Fruit fly (Drosophila melanogaster) whole organism, adult: Measurements from ENCODE around the gene CG43438.

Experiments
- CG11617 ChIP-seq: fragments of 200-800 bp; sonication (Bioruptor generic); optimal IDR thresholded peaks from 2 replicates; lab custom pipeline; 2017; ENCODE audit warnings: mild to moderate bottlenecking, missing biosample characterization, missing genetic modification reagents, missing genetic modification characterization
- CG12768 ChIP-seq: fragments of 200-800 bp; sonication (Bioruptor generic); optimal IDR thresholded peaks from 2 replicates; lab custom pipeline; 2017; ENCODE audit warnings: missing biosample characterization, missing genetic modification characterization, mild to moderate bottlenecking, moderate library complexity, missing genetic modification reagents
- CG14711 ChIP-seq: fragments of 200-800 bp; sonication (Bioruptor generic); optimal IDR thresholded peaks from 2 replicates; lab custom pipeline; 2018; ENCODE audit warnings: missing biosample characterization, mild to moderate bottlenecking, missing genetic modification characterization, moderate library complexity
- CG1620 ChIP-seq: fragments of 200-800 bp; sonication (Bioruptor generic); optimal IDR thresholded peaks from 2 replicates; lab custom pipeline; 2016; ENCODE audit warnings: missing biosample characterization, missing genetic modification characterization
- CG33017 ChIP-seq: fragments of 200-800 bp; sonication (Bioruptor generic); optimal IDR thresholded peaks from 2 replicates; lab custom pipeline; 2018; ENCODE audit warnings: missing biosample characterization, mild to moderate bottlenecking, missing genetic modification characterization, moderate library complexity
- CG5204 ChIP-seq: fragments of 200-800 bp; sonication (Bioruptor generic); optimal IDR thresholded peaks from 2 replicates; lab custom pipeline; 2016; ENCODE audit warnings: missing biosample characterization, missing genetic modification characterization
- CG7045 ChIP-seq: fragments of 200-800 bp; sonication (Bioruptor generic); optimal IDR thresholded peaks from 2 replicates; lab custom pipeline; 2017; ENCODE audit warnings: missing biosample characterization, mild to moderate bottlenecking, missing genetic modification characterization
- CG7101 ChIP-seq: fragments of 200-800 bp; sonication (Bioruptor generic); optimal IDR thresholded peaks from 2 replicates; lab custom pipeline; 2018; ENCODE audit warnings: missing biosample characterization, mild to moderate bottlenecking, missing genetic modification characterization, moderate library complexity
- Clk ChIP-seq: fragments of 200-800 bp; sonication (Bioruptor generic); optimal IDR thresholded peaks from 2 replicates; lab custom pipeline; 2017; ENCODE audit warnings: missing biosample characterization, missing genetic modification characterization
- Crg-1 ChIP-seq: fragments of 200-800 bp; sonication (Bioruptor generic); optimal IDR thresholded peaks from 2 replicates; lab custom pipeline; 2016; ENCODE audit warnings: missing biosample characterization, missing genetic modification characterization
- Hr96 ChIP-seq: fragments of 200-800 bp; sonication (Bioruptor generic); optimal IDR thresholded peaks from 2 replicates; lab custom pipeline; 2016; ENCODE audit warnings: missing biosample characterization, missing genetic modification characterization
- Mnt ChIP-seq: fragments of 200-800 bp; sonication (Bioruptor generic); optimal IDR thresholded peaks from 2 replicates; lab custom pipeline; 2016; ENCODE audit warnings: missing biosample characterization, mild to moderate bottlenecking, missing genetic modification characterization
- bab1 ChIP-seq: fragments of 200-800 bp; sonication (Bioruptor generic); optimal IDR thresholded peaks from 3 replicates; lab custom pipeline; 2019; ENCODE audit warnings: missing biosample characterization, mild to moderate bottlenecking, missing genetic modification characterization, moderate library complexity
- cic ChIP-seq: fragments of 200-800 bp; sonication (Bioruptor generic); optimal IDR thresholded peaks from 2 replicates; lab custom pipeline; 2017; ENCODE audit warnings: missing biosample characterization, mild to moderate bottlenecking, missing genetic modification characterization, moderate library complexity
- cnc ChIP-seq, 2 experiments: fragments of >200 bp; optimal IDR thresholded peaks; 2 replicates each; lab custom pipeline; 2017
- kay ChIP-seq: fragments of 200-800 bp; sonication (Bioruptor generic); peaks from one replicate; lab custom pipeline; 2016; ENCODE audit warnings: missing biosample characterization, missing genetic modification characterization, borderline replicate concordance
- ovo ChIP-seq: fragments of 200-800 bp; sonication (Bioruptor generic); optimal IDR thresholded peaks from 2 replicates; lab custom pipeline; 2016; ENCODE audit warnings: missing biosample characterization, missing genetic modification characterization
- pad ChIP-seq: fragments of 200-800 bp; sonication (Bioruptor generic); optimal IDR thresholded peaks from 3 replicates; lab custom pipeline; 2017; ENCODE audit warnings: missing biosample characterization, missing genetic modification characterization, mild to moderate bottlenecking, moderate library complexity, missing genetic modification reagents
- tj ChIP-seq: fragments of 200-800 bp; sonication (Bioruptor generic); optimal IDR thresholded peaks from 3 replicates; lab custom pipeline; 2017; ENCODE audit warnings: missing biosample characterization, mild to moderate bottlenecking, missing genetic modification characterization, moderate library complexity
- toe ChIP-seq: fragments of 200-800 bp; sonication (Bioruptor generic); optimal IDR thresholded peaks from 2 replicates; lab custom pipeline; 2016; ENCODE audit warnings: missing biosample characterization, missing genetic modification characterization

The CG43438 gene

dm6 chr2L:11535845-11536244 lies at the start of gene CG43438:
TSS of gene CG43438 (plus strand) at chr2L:11536145.
- no peak for TF ChIP-seq CG14711 (tag; lab: Kevin White, UChicago)
- no peak for TF ChIP-seq CG1620 (GFP tag; lab: Kevin White, UChicago)
- TF ChIP-seq pad: no peak
- no peak for TF ChIP-seq Crg-1 (GFP tag; lab: Kevin White, UChicago)
- TF ChIP-seq Hr96 (GFP tag; lab: Kevin White, UChicago): no peak
- TF ChIP-seq toe (GFP tag; lab: Kevin White, UChicago): no peak
- no peak for TF ChIP-seq CG12768 (GFP tag; lab: Kevin White, UChicago)
- no peak for TF ChIP-seq CG7045 (GFP tag; lab: Kevin White, UChicago)
- TF ChIP-seq cnc (optimal IDR thresholded peaks at IDR 0.05; lab: Kevin White, UChicago): no peak
- no peak for TF ChIP-seq CG33017 (tag; lab: Kevin White, UChicago)
- TF ChIP-seq Mnt (GFP tag; lab: Kevin White, UChicago): no peak
- TF ChIP-seq cic: no peak
- TF ChIP-seq Clk: no peak
- TF ChIP-seq bab1 (GFP tag; lab: Kevin White, UChicago): no peak
- no peak for TF ChIP-seq CG5204 (GFP tag; lab: Kevin White, UChicago)

DNA sequence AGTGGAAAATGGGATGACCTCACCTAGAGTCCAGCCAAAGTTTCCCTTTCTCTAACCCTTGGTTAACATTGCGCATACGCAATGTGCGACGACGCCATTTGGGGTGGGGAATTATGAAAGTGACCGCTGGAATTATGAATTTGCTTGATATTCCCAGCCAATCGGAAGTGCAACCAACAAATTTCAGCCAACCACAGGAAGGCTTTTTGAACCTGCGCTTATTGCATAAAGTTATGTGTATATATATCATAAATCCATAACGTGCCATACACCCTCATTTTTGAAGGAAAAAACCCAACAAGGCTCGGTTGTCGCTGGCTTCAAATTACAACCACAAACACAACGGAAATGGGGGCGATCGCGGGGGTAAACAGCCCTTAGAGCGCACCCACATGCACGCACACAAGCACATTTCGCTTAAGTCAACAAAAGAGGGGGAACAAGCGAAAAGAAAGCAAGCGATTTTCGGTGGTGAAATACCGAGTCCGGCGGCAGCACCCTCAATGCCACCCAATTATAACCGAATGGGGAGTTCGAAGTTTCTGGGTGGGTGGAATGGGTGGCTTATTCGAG lies 47.4 kb upstream of the CG43438 start:
- no peak for TF ChIP-seq ovo
- TF ChIP-seq Clk: no peak
- TF ChIP-seq CG7101 (tag; lab: Kevin White, UChicago): no peak
- no peak for TF ChIP-seq pad
- TF ChIP-seq Mnt (GFP tag; lab: Kevin White, UChicago): no peak
- no peak for TF ChIP-seq CG5204 (GFP tag; lab: Kevin White, UChicago)
- TF ChIP-seq CG7045 (GFP tag; lab: Kevin White, UChicago): no peak
- TF ChIP-seq tj (GFP tag; lab: Kevin White, UChicago): no peak
- TF ChIP-seq CG11617 (GFP tag; lab: Kevin White, UChicago): no peak
- no peak for TF ChIP-seq kay (GFP tag; lab: Kevin White, UChicago)

DNA sequence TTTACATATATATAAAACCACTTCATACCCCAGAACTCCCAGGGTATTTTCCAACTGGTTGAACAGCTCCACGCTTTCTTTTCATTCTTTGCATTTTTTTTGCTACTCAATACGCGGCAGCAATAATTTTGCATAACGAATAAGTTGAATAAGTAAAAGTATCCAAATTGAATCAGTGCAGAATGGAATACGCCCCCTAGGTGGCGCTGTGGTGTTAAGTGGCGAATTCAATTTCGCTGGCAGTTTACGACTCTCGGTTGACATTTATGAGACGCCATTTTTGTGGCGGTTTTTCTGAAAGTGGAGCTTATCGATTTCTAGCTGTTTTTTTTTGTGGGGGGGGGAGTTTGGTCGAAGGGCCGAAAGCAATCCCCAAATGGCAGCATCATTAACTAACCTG lies 42.0 kb upstream of the CG43438 start:
- no peak for TF ChIP-seq kay (GFP tag; lab: Kevin White, UChicago)
- no peak for TF ChIP-seq CG7101 (tag; lab: Kevin White, UChicago)
- no peak for TF ChIP-seq Hr96 (GFP tag; lab: Kevin White, UChicago)
- TF ChIP-seq tj (GFP tag; lab: Kevin White, UChicago): no peak

- TF ChIP-seq ovo (no peak), CG5204 (GFP tag; lab: Kevin White, UChicago) (peak; percentile 34), Crg-1 (GFP tag; lab: Kevin White, UChicago) (peak; percentile 63), toe (GFP tag; lab: Kevin White, UChicago) (peak; percentile 27), cic (no peak), CG7101 (tag; lab: Kevin White, UChicago) (peak; percentile 22), CG33017 (tag; lab: Kevin White, UChicago) (no peak), pad (no peak), bab1 (GFP tag; lab: Kevin White, UChicago) (peak; percentile 27), CG11617 (GFP tag; lab: Kevin White, UChicago) (no peak), Mnt (GFP tag; lab: Kevin White, UChicago) (peak; percentile 4), tj (GFP tag; lab: Kevin White, UChicago) (no peak), CG1620 (GFP tag; lab: Kevin White, UChicago) (peak; percentile 39), CG14711 (tag; lab: Kevin White, UChicago) (peak; percentile 22)
These were observed 37.1 kb upstream of the CG43438 start, which contains the start of gene Cog8 for dm6 chr2L:11498839-11499238. TSS of gene Cog8 (minus strand) at chr2L:11498948.

dm6 chr2L:11500649-11501048 lies 35.3 kb upstream of the CG43438 start:
- TF ChIP-seq Hr96 (GFP tag; lab: Kevin White, UChicago): no peak
- no peak for TF ChIP-seq CG33017 (tag; lab: Kevin White, UChicago)
- no peak for TF ChIP-seq CG11617 (GFP tag; lab: Kevin White, UChicago)
- TF ChIP-seq CG12768 (GFP tag; lab: Kevin White, UChicago): no peak
- TF ChIP-seq Crg-1 (GFP tag; lab: Kevin White, UChicago): no peak
- no peak for TF ChIP-seq cnc (optimal IDR thresholded peaks at IDR 0.05; lab: Kevin White, UChicago)
- TF ChIP-seq CG5204 (GFP tag; lab: Kevin White, UChicago): no peak
- TF ChIP-seq CG1620 (GFP tag; lab: Kevin White, UChicago): no peak
- no peak for TF ChIP-seq pad
- TF ChIP-seq Mnt (GFP tag; lab: Kevin White, UChicago): no peak
- TF ChIP-seq CG14711 (tag; lab: Kevin White, UChicago): no peak
- TF ChIP-seq ovo: no peak
- TF ChIP-seq kay (GFP tag; lab: Kevin White, UChicago): no peak
- no peak for TF ChIP-seq toe (GFP tag; lab: Kevin White, UChicago)
- no peak for TF ChIP-seq CG7045 (GFP tag; lab: Kevin White, UChicago)
- TF ChIP-seq cic: no peak
- TF ChIP-seq bab1 (GFP tag; lab: Kevin White, UChicago): no peak

- TF ChIP-seq bab1 (GFP tag; lab: Kevin White, UChicago): no peak
- no peak for TF ChIP-seq kay (GFP tag; lab: Kevin White, UChicago)
- no peak for TF ChIP-seq CG7045 (GFP tag; lab: Kevin White, UChicago)
- no peak for TF ChIP-seq Crg-1 (GFP tag; lab: Kevin White, UChicago)
- no peak for TF ChIP-seq CG1620 (GFP tag; lab: Kevin White, UChicago)
- no peak for TF ChIP-seq Clk
- no peak for TF ChIP-seq CG11617 (GFP tag; lab: Kevin White, UChicago)
- no peak for TF ChIP-seq CG33017 (tag; lab: Kevin White, UChicago)
- no peak for TF ChIP-seq Mnt (GFP tag; lab: Kevin White, UChicago)
These were observed 34.4 kb upstream of the CG43438 start, which contains the start of gene spz4 for dm6 chr2L:11501427-11501968. TSS of gene spz4 (plus strand) at chr2L:11501715.
